Fruit fly (Drosophila melanogaster) whole organism, embryonic: ENCODE data around the gene CG33332.

Experiments
- ATbp ChIP-seq: fragments of 200-800 bp; sonication (Bioruptor generic); optimal IDR thresholded peaks from 2 replicates; lab custom pipeline; 2017; ENCODE audit warnings: missing biosample characterization, mild to moderate bottlenecking, missing genetic modification characterization, missing genetic modification reagents
- Asciz ChIP-seq: fragments of 200-800 bp; sonication (Bioruptor generic); optimal IDR thresholded peaks from 2 replicates; lab custom pipeline; 2017; ENCODE audit warnings: missing biosample characterization, mild to moderate bottlenecking, missing genetic modification characterization, missing genetic modification reagents
- BEAF-32 ChIP-seq: fragments of 200-800 bp; sonication (Bioruptor generic); optimal IDR thresholded peaks from 3 replicates; lab custom pipeline; 2017; ENCODE audit warnings: missing biosample characterization, missing genetic modification characterization, mild to moderate bottlenecking, moderate library complexity, missing genetic modification reagents
- CG10543 ChIP-seq: fragments of 200-800 bp; sonication (Bioruptor generic); optimal IDR thresholded peaks from 3 replicates; lab custom pipeline; 2017; ENCODE audit warnings: missing biosample characterization, mild to moderate bottlenecking, missing genetic modification characterization, moderate library complexity
- CG11456 ChIP-seq: fragments of 200-800 bp; sonication (Bioruptor generic); IDR thresholded peaks from 3 replicates; pipeline ENCODE4 v1.3.6; 2022; ENCODE audit warnings: missing biosample characterization, missing genetic modification characterization
- CG12155 ChIP-seq: fragments of 200-800 bp; sonication (Bioruptor generic); optimal IDR thresholded peaks from 3 replicates; lab custom pipeline; 2016; ENCODE audit warnings: missing biosample characterization, missing genetic modification characterization
- CG12391 ChIP-seq: fragments of 200-800 bp; sonication (Bioruptor generic); optimal IDR thresholded peaks from 3 replicates; lab custom pipeline; 2018; ENCODE audit warnings: missing biosample characterization, mild to moderate bottlenecking, missing genetic modification characterization, moderate library complexity
- CG12769 ChIP-seq: fragments of 200-800 bp; sonication (Bioruptor generic); optimal IDR thresholded peaks from 2 replicates; lab custom pipeline; 2019; ENCODE audit warnings: missing biosample characterization, mild to moderate bottlenecking, missing genetic modification characterization, moderate library complexity
- CG14667 ChIP-seq: fragments of 200-800 bp; sonication (Bioruptor generic); IDR thresholded peaks from 2 replicates; pipeline ENCODE4 v1.3.6; 2022; ENCODE audit warnings: missing biosample characterization, missing genetic modification characterization
- CG15514 ChIP-seq: fragments of 200-800 bp; sonication (Bioruptor generic); optimal IDR thresholded peaks from 3 replicates; lab custom pipeline; 2017; ENCODE audit warnings: missing biosample characterization, missing genetic modification characterization, mild to moderate bottlenecking, moderate library complexity, missing genetic modification reagents
- CG16815 ChIP-seq: fragments of 200-800 bp; sonication (Bioruptor generic); optimal IDR thresholded peaks from 3 replicates; lab custom pipeline; 2017; ENCODE audit warnings: missing biosample characterization, mild to moderate bottlenecking, missing genetic modification characterization
- CG16863 ChIP-seq: fragments of 200-800 bp; sonication (Bioruptor generic); optimal IDR thresholded peaks from 3 replicates; lab custom pipeline; 2016; ENCODE audit warnings: missing biosample characterization, missing genetic modification characterization
- CG17385 ChIP-seq: fragments of 200-800 bp; sonication (Bioruptor generic); optimal IDR thresholded peaks from 3 replicates; lab custom pipeline; 2018; ENCODE audit warnings: missing biosample characterization, mild to moderate bottlenecking, missing genetic modification characterization
- CG18599 ChIP-seq: fragments of 200-800 bp; sonication (Bioruptor generic); optimal IDR thresholded peaks from 3 replicates; lab custom pipeline; 2017; ENCODE audit warnings: missing biosample characterization, missing genetic modification characterization, mild to moderate bottlenecking, moderate library complexity, missing genetic modification reagents
- CG2889 ChIP-seq: fragments of 200-800 bp; sonication (Bioruptor generic); IDR thresholded peaks from 3 replicates; pipeline ENCODE4 v1.3.6; 2022; ENCODE audit warnings: missing biosample characterization, missing genetic modification characterization
- CG30020 ChIP-seq: fragments of 200-800 bp; optimal IDR thresholded peaks from 2 replicates; lab custom pipeline; 2019; ENCODE audit warnings: missing biosample characterization, mild to moderate bottlenecking, missing genetic modification characterization, moderate library complexity
- CG32767 ChIP-seq: fragments of 200-800 bp; sonication (Bioruptor generic); IDR thresholded peaks from 2 replicates; pipeline ENCODE4 v1.3.6; 2022; ENCODE audit warnings: missing biosample characterization, missing genetic modification characterization
- CG4360 ChIP-seq: fragments of 200-800 bp; sonication (Bioruptor generic); IDR thresholded peaks from 2 replicates; pipeline ENCODE4 v1.3.6; 2022; ENCODE audit warnings: missing biosample characterization, missing genetic modification characterization
- CG4424 ChIP-seq: fragments of 200-800 bp; sonication (Bioruptor generic); optimal IDR thresholded peaks from 3 replicates; lab custom pipeline; 2016; ENCODE audit warnings: missing biosample characterization, missing genetic modification characterization
- CG6654 ChIP-seq: fragments of 200-800 bp; sonication (Bioruptor generic); optimal IDR thresholded peaks from 2 replicates; lab custom pipeline; 2017; ENCODE audit warnings: missing biosample characterization, mild to moderate bottlenecking, missing genetic modification characterization
- CG8478 ChIP-seq: fragments of >200 bp; optimal IDR thresholded peaks from 2 replicates; lab custom pipeline; 2018
- CG8924 ChIP-seq: fragments of 200-800 bp; optimal IDR thresholded peaks from 3 replicates; lab custom pipeline; 2019; ENCODE audit warnings: missing biosample characterization, mild to moderate bottlenecking, missing genetic modification characterization, moderate library complexity
- CG9609 ChIP-seq: fragments of 200-800 bp; sonication (Bioruptor generic); optimal IDR thresholded peaks from 3 replicates; lab custom pipeline; 2016; ENCODE audit warnings: missing biosample characterization, missing genetic modification characterization
- Dref ChIP-seq: fragments of 200-800 bp; sonication (Bioruptor generic); IDR thresholded peaks from 2 replicates; pipeline ENCODE4 v1.3.6; 2022; ENCODE audit warnings: missing biosample characterization, missing genetic modification characterization
- Eip74EF ChIP-seq, 2 experiments: fragments of 200-800 bp in 1 of 2; fragments of >200 bp in 1 of 2; sonication (Bioruptor generic) in 1 of 2; optimal IDR thresholded peaks; 2 replicates each; lab custom pipeline; 2017 to 2019; ENCODE audit warnings: missing biosample characterization in 2 of 2, missing genetic modification characterization in 2 of 2, mild to moderate bottlenecking in 1 of 2, moderate library complexity in 1 of 2
- Ets65A ChIP-seq: fragments of 200-800 bp; sonication (Bioruptor generic); peaks from one replicate; lab custom pipeline; 2016; ENCODE audit warnings: missing biosample characterization, missing genetic modification characterization
- Ets97D ChIP-seq: fragments of 200-800 bp; sonication (Bioruptor generic); optimal IDR thresholded peaks from 3 replicates; lab custom pipeline; 2016; ENCODE audit warnings: missing biosample characterization, missing genetic modification characterization
- Fer3 ChIP-seq: fragments of 200-800 bp; sonication (Bioruptor generic); optimal IDR thresholded peaks from 2 replicates; lab custom pipeline; 2018; ENCODE audit warnings: missing biosample characterization, mild to moderate bottlenecking, missing genetic modification characterization, moderate library complexity
- HLH54F ChIP-seq: fragments of 200-800 bp; sonication (Bioruptor generic); optimal IDR thresholded peaks from 3 replicates; lab custom pipeline; 2016; ENCODE audit warnings: missing biosample characterization, missing genetic modification characterization
- Lpt ChIP-seq: fragments of >200 bp; optimal IDR thresholded peaks from 2 replicates; lab custom pipeline; 2018; ENCODE audit warnings: missing biosample characterization, missing genetic modification characterization
- Med ChIP-seq: fragments of 200-800 bp; sonication (Bioruptor generic); peaks from one replicate; lab custom pipeline; 2016; ENCODE audit warnings: missing biosample characterization, missing genetic modification characterization, mild to moderate bottlenecking, inconsistent platforms, moderate library complexity
- NFAT ChIP-seq: fragments of 200-800 bp; sonication (Bioruptor generic); IDR thresholded peaks from 2 replicates; pipeline ENCODE4 v1.3.6; 2022; ENCODE audit warnings: missing biosample characterization, missing genetic modification characterization
- Opbp ChIP-seq: fragments of 200-800 bp; sonication (Bioruptor generic); IDR thresholded peaks from 3 replicates; pipeline ENCODE4 v1.3.6; 2022; ENCODE audit warnings: missing biosample characterization, missing genetic modification characterization; ENCODE audit not compliant: partially characterized antibody
- Trl ChIP-seq, 3 experiments: fragments of >200 bp in 2 of 3; fragments of 200-800 bp in 1 of 3; sonication (Bioruptor generic) in 1 of 3; optimal IDR thresholded peaks; 2 replicates in 1 of 3; 3 replicates in 2 of 3; lab custom pipeline; 2016 to 2017; ENCODE audit warnings: missing biosample characterization in 1 of 3, missing genetic modification characterization in 1 of 3
- Vsx1 ChIP-seq: fragments of 200-800 bp; sonication (Bioruptor generic); optimal IDR thresholded peaks from 2 replicates; lab custom pipeline; 2017; ENCODE audit warnings: missing biosample characterization, mild to moderate bottlenecking, missing genetic modification characterization, missing genetic modification reagents
- bowl ChIP-seq: fragments of 200-800 bp; sonication (Bioruptor generic); IDR thresholded peaks from 2 replicates; pipeline ENCODE4 v1.3.6; 2022; ENCODE audit warnings: missing biosample characterization, missing genetic modification characterization
- br ChIP-seq: fragments of >200 bp; optimal IDR thresholded peaks from 2 replicates; lab custom pipeline; 2017
- crp ChIP-seq, 2 experiments: fragments of 200-800 bp; sonication (Bioruptor generic); optimal IDR thresholded peaks; 2 replicates in 1 of 2; 3 replicates in 1 of 2; lab custom pipeline; 2017; ENCODE audit warnings: missing biosample characterization in 2 of 2, missing genetic modification characterization in 2 of 2, mild to moderate bottlenecking in 1 of 2, moderate library complexity in 1 of 2
- dysf ChIP-seq: fragments of 200-800 bp; sonication (Bioruptor generic); IDR thresholded peaks from 3 replicates; pipeline ENCODE4 v1.3.6; 2022; ENCODE audit warnings: missing biosample characterization, missing genetic modification characterization
- insv ChIP-seq, 2 experiments: fragments of 200-800 bp; sonication (Bioruptor generic); optimal IDR thresholded peaks; 3 replicates each; lab custom pipeline; 2016 to 2018; ENCODE audit warnings: missing biosample characterization in 2 of 2, missing genetic modification characterization in 2 of 2
- jigr1 ChIP-seq: fragments of 200-800 bp; sonication (Bioruptor generic); IDR thresholded peaks from 3 replicates; pipeline ENCODE4 v1.3.6; 2022; ENCODE audit warnings: missing biosample characterization, missing genetic modification characterization
- jumu ChIP-seq: fragments of 200-800 bp; sonication (Bioruptor generic); optimal IDR thresholded peaks from 3 replicates; lab custom pipeline; 2016; ENCODE audit warnings: missing biosample characterization, missing genetic modification characterization
- lab ChIP-seq: fragments of 200-800 bp; sonication (Bioruptor generic); optimal IDR thresholded peaks from 3 replicates; lab custom pipeline; 2017; ENCODE audit warnings: missing biosample characterization, missing genetic modification characterization, mild to moderate bottlenecking, moderate library complexity, missing genetic modification reagents
- lilli ChIP-seq: fragments of 200-800 bp; sonication (Bioruptor generic); optimal IDR thresholded peaks from 3 replicates; lab custom pipeline; 2016; ENCODE audit warnings: missing biosample characterization, missing genetic modification characterization
- nerfin-2 ChIP-seq: fragments of 200-800 bp; sonication (Bioruptor generic); IDR thresholded peaks from 2 replicates; pipeline ENCODE4 v1.3.6; 2022; ENCODE audit warnings: missing biosample characterization, missing genetic modification characterization; ENCODE audit not compliant: partially characterized antibody
- oc ChIP-seq: fragments of 200-800 bp; sonication (Bioruptor generic); optimal IDR thresholded peaks from 2 replicates; lab custom pipeline; 2018; ENCODE audit warnings: missing biosample characterization, mild to moderate bottlenecking, missing genetic modification characterization, moderate library complexity
- pan ChIP-seq, 4 experiments: fragments of >200 bp in 3 of 4; fragments of 200-800 bp in 1 of 4; sonication (Bioruptor generic) in 1 of 4; optimal IDR thresholded peaks in 3 of 4; IDR thresholded peaks in 1 of 4; 2 replicates each; pipeline versions ENCODE4 v1.3.6 to Lab custom; 2017 to 2022; ENCODE audit warnings: missing biosample characterization in 2 of 4, missing genetic modification characterization in 2 of 4, mixed read lengths in 1 of 4
- shn ChIP-seq: fragments of 200-800 bp; sonication (Bioruptor generic); optimal IDR thresholded peaks from 3 replicates; lab custom pipeline; 2016; ENCODE audit warnings: missing biosample characterization, missing genetic modification characterization
- so ChIP-seq: fragments of 200-800 bp; sonication (Bioruptor generic); IDR thresholded peaks from 3 replicates; pipeline ENCODE4 v1.3.6; 2022; ENCODE audit warnings: missing biosample characterization, missing genetic modification characterization
- sob ChIP-seq: fragments of 200-800 bp; sonication (Bioruptor generic); IDR thresholded peaks from 2 replicates; pipeline ENCODE4 v1.3.6; 2022; ENCODE audit warnings: missing biosample characterization, missing genetic modification characterization
- sr ChIP-seq: fragments of 200-800 bp; sonication (Bioruptor generic); IDR thresholded peaks from 3 replicates; pipeline ENCODE4 v1.3.6; 2022; ENCODE audit warnings: missing biosample characterization, missing genetic modification characterization

CG33332 gene

DNA sequence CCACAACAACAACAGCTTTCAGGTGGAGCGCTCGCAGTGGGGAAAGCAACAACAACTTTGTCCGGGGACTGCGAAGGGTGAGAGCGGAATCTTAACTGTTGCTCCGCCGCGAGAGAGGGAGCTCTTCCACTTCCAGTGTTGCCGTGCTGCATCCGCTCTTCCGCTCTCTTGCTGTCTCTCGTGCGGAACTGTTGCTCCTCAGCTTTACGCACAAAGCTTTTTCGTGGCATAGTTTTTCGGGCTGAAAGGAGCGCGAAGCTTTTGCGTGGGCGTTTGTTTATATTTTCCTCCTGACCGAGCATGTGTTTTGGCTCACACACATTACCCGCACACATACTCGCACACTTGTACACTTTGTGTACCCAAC is 10.3 kb upstream of the CG33332 start (continued):
- TF ChIP-seq dysf (GFP tag; lab: Robert Waterston, UW) (no peak), Asciz (no peak), CG4360 (peak; percentile 33; the same call in 1 of the 2 replicates), CG11456 (GFP tag; lab: Robert Waterston, UW) (no peak), CG12769 (no peak), bowl (GFP tag; lab: Robert Waterston, UW) (no peak), CG4424 (GFP tag; lab: Kevin White, UChicago) (peak; percentile 11), Dref (GFP tag; lab: Robert Waterston, UW) (0 out of 2 replicates have a peak, but pooled peaks have one; percentile 24), CG16863 (no peak), CG17385 (no peak), jumu (GFP tag; lab: Kevin White, UChicago) (no peak), oc (tag; lab: Kevin White, UChicago) (no peak), crp (GFP tag; optimal IDR thresholded peaks at IDR 0.05; lab: Kevin White, UChicago) (no peak), CG6654 (GFP tag; lab: Kevin White, UChicago) (no peak), BEAF-32 (GFP tag; lab: Kevin White, UChicago) (no peak), ATbp (GFP tag; lab: Kevin White, UChicago) (no peak), CG32767 (no peak), sr (GFP tag; lab: Robert Waterston, UW) (peak; percentile 62; the same call in 2 of the 3 replicates), Trl (optimal IDR thresholded peaks at IDR 0.05; lab: Kevin White, UChicago) (peak in 1 of 2 experiments; percentile 52), Trl (GFP tag; optimal IDR thresholded peaks at IDR 0.05; lab: Kevin White, UChicago) (no peak), NFAT (GFP tag; lab: Robert Waterston, UW) (0 out of 2 replicates have a peak, but pooled peaks have one; percentile 6), nerfin-2 (no peak), CG2889 (GFP tag; lab: Robert Waterston, UW) (no peak), pan (optimal IDR thresholded peaks at IDR 0.05; lab: Kevin White, UChicago) (no peak), pan (GFP tag; optimal IDR thresholded peaks at IDR 0.05 in 1 of 2, IDR thresholded peaks at IDR 0.05 in 1 of 2) (no peak), insv (GFP tag; optimal IDR thresholded peaks at IDR 0.05; lab: Kevin White, UChicago) (no peak), CG8478 (lab: Kevin White, UChicago) (peak; percentile 57), CG9609 (GFP tag; lab: Kevin White, UChicago) (no peak), Ets97D (GFP tag; lab: Kevin White, UChicago) (peak; percentile 11), CG12391 (tag; lab: Kevin White, UChicago) (no peak), Lpt (GFP tag; lab: Kevin White, UChicago) (no peak), HLH54F (GFP tag; lab: Kevin White, UChicago) (no peak), shn (no peak), Vsx1 (no peak)

DNA sequence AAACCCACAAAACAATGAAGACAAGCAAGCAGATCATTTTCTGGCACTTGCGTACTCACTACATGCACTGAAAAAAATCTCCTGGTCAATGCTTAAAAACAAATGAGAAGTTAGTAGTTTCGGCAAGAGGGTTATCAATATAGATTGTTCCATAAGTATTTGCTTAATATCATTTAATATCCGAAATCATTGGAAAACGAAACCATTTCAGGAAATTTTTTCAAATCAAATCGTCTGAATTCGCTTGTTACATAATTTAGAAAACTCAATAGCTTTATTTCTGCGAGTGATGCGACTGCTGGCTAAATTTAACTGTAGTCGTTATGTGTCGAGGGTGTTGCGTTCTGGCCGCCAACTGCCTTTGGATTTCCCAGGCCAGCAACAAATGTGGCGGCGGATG is 8.1 kb upstream of the CG33332 start:
- TF ChIP-seq Ets65A (no peak), br (lab: Kevin White, UChicago) (no peak), Med (GFP tag; lab: Kevin White, UChicago) (peak; percentile 61), so (GFP tag; lab: Robert Waterston, UW) (0 out of 3 replicates have a peak, but pooled peaks have one; percentile 16), CG12391 (tag; lab: Kevin White, UChicago) (no peak), CG12155 (GFP tag; lab: Kevin White, UChicago) (peak; percentile 5), jigr1 (GFP tag; lab: Robert Waterston, UW) (no peak), CG10543 (GFP tag; lab: Kevin White, UChicago) (peak; percentile 16), lab (peak; percentile 59), CG18599 (peak; percentile 66), sob (GFP tag; lab: Robert Waterston, UW) (no peak), Eip74EF (GFP tag; optimal IDR thresholded peaks at IDR 0.05; lab: Kevin White, UChicago) (no peak), CG8924 (no peak), lilli (peak; percentile 14), CG16815 (GFP tag; lab: Kevin White, UChicago) (no peak), CG30020 (no peak), CG15514 (GFP tag; lab: Kevin White, UChicago) (peak; percentile 17), Fer3 (peak; percentile 29), CG9609 (GFP tag; lab: Kevin White, UChicago) (no peak), Opbp (GFP tag; lab: Robert Waterston, UW) (no peak), CG14667 (GFP tag; lab: Robert Waterston, UW) (no peak)
